Worm (Caenorhabditis elegans) whole organism, L1 larva: ENCODE results near the gene dhs-19.

ENCODE experiments used
- egl-27 ChIP-seq, 2 experiments: fragments of 150-350 bp in 1 of 2; sonication (generic microtip); optimal IDR thresholded peaks; 3 replicates each; lab custom pipeline; 2017 to 2018; ENCODE audit warnings: missing biosample characterization in 2 of 2, missing genetic modification characterization in 2 of 2, missing genetic modification reagents in 2 of 2
- snpc-4 ChIP-seq: fragments of 150-350 bp; optimal IDR thresholded peaks from 2 replicates; lab custom pipeline; 2014; ENCODE audit warnings: missing biosample characterization, missing genetic modification characterization
- unc-130 ChIP-seq: fragments of 150-350 bp; optimal IDR thresholded peaks from 2 replicates; lab custom pipeline; 2017; ENCODE audit warnings: missing biosample characterization, missing genetic modification characterization, inconsistent platforms

DNA sequence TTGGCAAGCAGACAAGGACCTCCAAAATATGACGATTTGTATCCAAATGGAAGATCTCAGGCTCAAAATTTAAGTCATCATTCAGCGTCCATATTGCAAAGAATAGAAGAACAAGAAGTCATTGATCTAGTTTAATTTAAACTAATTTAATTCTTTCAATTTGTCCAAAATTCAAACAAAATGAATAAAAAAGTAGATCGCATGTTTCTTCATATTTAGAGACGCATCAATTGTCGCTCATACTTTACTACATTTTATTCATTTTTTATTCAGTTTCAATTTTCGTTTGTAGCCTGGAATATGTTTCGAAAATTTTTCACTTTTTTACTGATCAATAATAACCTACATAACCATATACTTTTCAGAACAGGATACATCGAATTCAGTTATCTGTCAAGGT lies 2.2 kb upstream of the dhs-19 start, which contains the start of gene T11F9.21:
- TF ChIP-seq egl-27 (tag; optimal IDR thresholded peaks at IDR 0.05; lab: Kevin White, UChicago) (no peak), unc-130 (tag; lab: Kevin White, UChicago) (no peak), snpc-4 (tag; lab: Kevin White, UChicago) (no peak)
